Fruit fly (Drosophila melanogaster): ENCODE data around the gene Peritrophin-15b.

The Peritrophin-15b gene

dm6 chr2L:8364006-8364956 lies 30.5 kb downstream of the Peritrophin-15b start, which contains the start of the genes RpS13 and CSN8 (continued):
- TF ChIP-seq achi (GFP tag; optimal IDR thresholded peaks at IDR 0.05) = peak; percentile 100
- TF ChIP-seq CG11902 (GFP tag; optimal IDR thresholded peaks at IDR 0.05) = no peak
- peak in 1 of 2 experiments; percentile 9 for TF ChIP-seq ss (GFP tag; optimal IDR thresholded peaks at IDR 0.05)
- TF ChIP-seq Ets21C (GFP tag; optimal IDR thresholded peaks at IDR 0.05) = no peak
- no peak for TF ChIP-seq CG9139 (GFP tag; optimal IDR thresholded peaks at IDR 0.05)
- no peak for TF ChIP-seq pdm3 (GFP tag; optimal IDR thresholded peaks at IDR 0.05)
- TF ChIP-seq CG10669 (GFP tag; optimal IDR thresholded peaks at IDR 0.05) = no peak
- no peak for TF ChIP-seq Eip75B (GFP tag; optimal IDR thresholded peaks at IDR 0.05)
- TF ChIP-seq salr (GFP tag; optimal IDR thresholded peaks at IDR 0.05) = no peak
- no peak for TF ChIP-seq CG11294 (GFP tag; IDR thresholded peaks at IDR 0.05)
- TF ChIP-seq CG6854 (GFP tag; optimal IDR thresholded peaks at IDR 0.05) = no peak
- no peak for TF ChIP-seq CG15336 (GFP tag; IDR thresholded peaks at IDR 0.05)
- TF ChIP-seq Ets96B (tag; optimal IDR thresholded peaks at IDR 0.05) = no peak
- peak; percentile 15 for TF ChIP-seq lz (GFP tag; optimal IDR thresholded peaks at IDR 0.05)
- TF ChIP-seq spab (GFP tag; optimal IDR thresholded peaks at IDR 0.05) = no peak
- no peak for TF ChIP-seq CG8632 (GFP tag; optimal IDR thresholded peaks at IDR 0.05)
- no peak for TF ChIP-seq CG31627 (GFP tag; optimal IDR thresholded peaks at IDR 0.05)
- no peak for TF ChIP-seq Gug (GFP tag; IDR thresholded peaks at IDR 0.05)
- TF ChIP-seq eg (GFP tag; IDR thresholded peaks at IDR 0.05) = no peak
- no peak for TF ChIP-seq Hr4 (GFP tag; optimal IDR thresholded peaks at IDR 0.05)
- no peak for TF ChIP-seq CG32006 (GFP tag; optimal IDR thresholded peaks at IDR 0.05)
- TF ChIP-seq OdsH (GFP tag; optimal IDR thresholded peaks at IDR 0.05) = no peak
- peak; percentile 34 for TF ChIP-seq Sox14 (GFP tag; optimal IDR thresholded peaks at IDR 0.05)
- no peak for TF ChIP-seq CG34406 (GFP tag; optimal IDR thresholded peaks at IDR 0.05)
- TF ChIP-seq Hr38 (GFP tag; optimal IDR thresholded peaks at IDR 0.05) = no peak

- TF ChIP-seq salr (GFP tag; optimal IDR thresholded peaks at IDR 0.05) (peak in 1 of 2 experiments; percentile 24), eg (GFP tag; IDR thresholded peaks at IDR 0.05) (peak; percentile 6; the same call in 2 of the 3 replicates), lz (GFP tag; optimal IDR thresholded peaks at IDR 0.05) (no peak)
Measured at dm6 chr2L:8362955-8363285, 31.8 kb downstream of the Peritrophin-15b start.

- TF ChIP-seq Met (GFP tag; optimal IDR thresholded peaks at IDR 0.05) (peak; percentile 70), CG31627 (GFP tag; optimal IDR thresholded peaks at IDR 0.05) (peak; percentile 66), esn (GFP tag; optimal IDR thresholded peaks at IDR 0.05) (peak; percentile 84), acj6 (GFP tag; optimal IDR thresholded peaks at IDR 0.05) (peak; percentile 51), CG10631 (GFP tag; optimal IDR thresholded peaks at IDR 0.05) (peak; percentile 35), Eip93F (GFP tag; optimal IDR thresholded peaks at IDR 0.05) (no peak), CG4318 (GFP tag; optimal IDR thresholded peaks at IDR 0.05) (no peak), dac (GFP tag; optimal IDR thresholded peaks at IDR 0.05) (no peak), CG6808 (GFP tag; optimal IDR thresholded peaks at IDR 0.05) (peak; percentile 64), Smox (GFP tag; optimal IDR thresholded peaks at IDR 0.05) (peak; percentile 68), fd85E (GFP tag; optimal IDR thresholded peaks at IDR 0.05) (no peak), CG6792 (GFP tag; optimal IDR thresholded peaks at IDR 0.05) (peak; percentile 60), CG11762 (GFP tag; optimal IDR thresholded peaks at IDR 0.05; ENCODE audit: insufficient read depth) (peak; percentile 5), CG15336 (GFP tag; IDR thresholded peaks at IDR 0.05) (peak; percentile 66), CG3032 (tag; optimal IDR thresholded peaks at IDR 0.05) (peak; percentile 51), Hr4 (GFP tag; optimal IDR thresholded peaks at IDR 0.05) (peak; percentile 58), Hr39 (GFP tag; optimal IDR thresholded peaks at IDR 0.05) (peak; percentile 73), Blimp-1 (GFP tag; optimal IDR thresholded peaks at IDR 0.05) (peak; percentile 46), achi (GFP tag; optimal IDR thresholded peaks at IDR 0.05) (peak; percentile 71), eg (GFP tag; IDR thresholded peaks at IDR 0.05) (peak; percentile 78), Sox102F (GFP tag; optimal IDR thresholded peaks at IDR 0.05) (peak; percentile 78), Ets96B (tag; optimal IDR thresholded peaks at IDR 0.05) (no peak), Ets21C (GFP tag; optimal IDR thresholded peaks at IDR 0.05) (peak; percentile 62), CG11294 (GFP tag; IDR thresholded peaks at IDR 0.05) (peak; percentile 68; the same call in 1 of the 2 replicates), salr (GFP tag; optimal IDR thresholded peaks at IDR 0.05) (peak; percentile 12 to 57), CG16779 (tag; optimal IDR thresholded peaks at IDR 0.05) (peak; percentile 7), lz (GFP tag; optimal IDR thresholded peaks at IDR 0.05) (peak; percentile 80), OdsH (GFP tag; optimal IDR thresholded peaks at IDR 0.05) (peak; percentile 65), pdm3 (GFP tag; optimal IDR thresholded peaks at IDR 0.05) (peak; percentile 74), cyc (GFP tag; optimal IDR thresholded peaks at IDR 0.05) (peak; percentile 75)
Measured at dm6 chr2L:8362273-8362954, 32.3 kb downstream of the Peritrophin-15b start, which contains the start of gene CG7627. Gene CG7627 (minus strand): TSS chr2L:8362469.

Data from whole organism, prepupa.